Worm (Caenorhabditis elegans): ENCODE measurements around the gene tag-209.

Gene tag-209

DNA sequence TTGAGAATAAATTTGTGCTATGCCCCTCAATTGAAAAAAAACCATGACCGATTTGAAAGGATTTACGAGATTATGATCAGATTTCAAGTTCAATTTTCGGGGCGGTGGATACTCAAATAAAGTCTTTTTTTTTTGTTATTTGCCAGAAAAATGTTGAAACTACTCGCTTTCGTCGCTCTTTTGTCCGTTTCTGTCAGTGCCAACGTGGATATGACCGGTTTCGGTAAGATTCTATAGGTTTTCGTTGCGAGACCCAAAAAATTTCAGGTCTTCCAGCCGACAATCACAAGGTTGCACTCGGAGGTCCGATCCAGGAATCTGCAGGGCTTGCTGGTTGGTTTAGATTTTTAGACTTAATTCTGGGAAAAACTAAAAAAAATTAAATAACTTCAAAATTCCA is at the start of gene tag-209:
TSS of gene tag-209 (plus strand) at position 73 of the 400 bp plus-strand sequence.
- TF ChIP-seq klf-2 (GFP tag; conservative IDR thresholded peaks at IDR 0.05), result no peak
- no peak for TF ChIP-seq tab-1 (GFP tag; IDR thresholded peaks at IDR 0.05)
- no peak for TF ChIP-seq ztf-23 (GFP tag; IDR thresholded peaks at IDR 0.05)
- TF ChIP-seq cog-1 (tag; optimal IDR thresholded peaks at IDR 0.05), result no peak
- TF ChIP-seq flt-1 (GFP tag; IDR thresholded peaks at IDR 0.05), result no peak
- no peak for TF ChIP-seq T22C8.4 (GFP tag; IDR thresholded peaks at IDR 0.05)
- no peak for TF ChIP-seq ztf-29 (GFP tag; IDR thresholded peaks at IDR 0.05)
- TF ChIP-seq med-1 (GFP tag; optimal IDR thresholded peaks at IDR 0.05; ENCODE audit: insufficient read depth), result no peak
- TF ChIP-seq ref-1 (GFP tag; conservative IDR thresholded peaks at IDR 0.05), result no peak

DNA sequence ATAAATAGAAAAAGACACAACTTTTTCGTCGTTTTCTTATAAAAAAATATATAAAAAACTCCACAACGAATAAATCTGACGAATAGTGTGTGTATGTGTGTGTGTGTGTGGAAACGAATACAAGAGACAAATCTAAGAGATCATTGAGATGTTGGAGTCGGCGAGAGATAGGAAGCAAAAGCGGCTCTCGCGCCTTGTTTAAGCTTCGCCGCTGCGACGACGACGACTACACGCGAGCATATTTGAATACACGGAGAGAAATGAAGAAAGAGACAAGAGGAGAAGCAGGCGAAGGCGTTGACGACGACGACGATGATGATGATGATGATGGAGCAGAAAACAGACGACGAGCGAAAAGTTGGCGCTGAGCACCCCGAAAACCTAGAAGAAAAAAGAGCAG is 42.3 kb upstream of the tag-209 start:
- no peak for TF ChIP-seq T22C8.4 (GFP tag; IDR thresholded peaks at IDR 0.05)
- no peak for TF ChIP-seq med-1 (GFP tag; optimal IDR thresholded peaks at IDR 0.05; ENCODE audit: insufficient read depth)
- no peak for TF ChIP-seq klf-2 (GFP tag; conservative IDR thresholded peaks at IDR 0.05)
- no peak for TF ChIP-seq ref-1 (GFP tag; conservative IDR thresholded peaks at IDR 0.05)
- no peak for TF ChIP-seq flt-1 (GFP tag; IDR thresholded peaks at IDR 0.05)
- no peak for TF ChIP-seq cog-1 (tag; optimal IDR thresholded peaks at IDR 0.05)
- no peak for TF ChIP-seq ztf-29 (GFP tag; IDR thresholded peaks at IDR 0.05)
- TF ChIP-seq ztf-23 (GFP tag; IDR thresholded peaks at IDR 0.05), result no peak
- TF ChIP-seq tab-1 (GFP tag; IDR thresholded peaks at IDR 0.05), result no peak

DNA sequence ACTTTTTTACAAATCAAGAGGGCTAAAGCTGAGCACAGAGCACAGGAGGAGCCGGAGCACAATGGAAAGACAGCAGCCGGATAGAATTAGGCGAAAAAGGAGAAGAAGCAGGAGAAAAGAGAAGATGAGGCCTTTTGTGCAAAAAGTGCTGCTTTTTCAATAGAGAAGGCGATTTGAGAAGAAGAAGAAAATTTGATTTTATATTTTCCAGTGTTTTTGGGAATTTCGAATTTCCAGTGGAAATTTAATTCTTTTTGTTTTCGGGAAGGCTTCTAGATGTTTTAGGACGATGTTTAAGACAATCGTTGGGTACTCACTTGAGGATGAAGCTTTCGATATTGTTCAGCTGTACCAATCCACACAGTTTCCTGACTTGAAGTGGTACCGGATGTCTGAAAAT is 33.4 kb upstream of the tag-209 start:
- no peak for TF ChIP-seq ref-1 (GFP tag; conservative IDR thresholded peaks at IDR 0.05)
- TF ChIP-seq T22C8.4 (GFP tag; IDR thresholded peaks at IDR 0.05), result no peak
- TF ChIP-seq flt-1 (GFP tag; IDR thresholded peaks at IDR 0.05), result no peak
- TF ChIP-seq klf-2 (GFP tag; conservative IDR thresholded peaks at IDR 0.05), result no peak

DNA sequence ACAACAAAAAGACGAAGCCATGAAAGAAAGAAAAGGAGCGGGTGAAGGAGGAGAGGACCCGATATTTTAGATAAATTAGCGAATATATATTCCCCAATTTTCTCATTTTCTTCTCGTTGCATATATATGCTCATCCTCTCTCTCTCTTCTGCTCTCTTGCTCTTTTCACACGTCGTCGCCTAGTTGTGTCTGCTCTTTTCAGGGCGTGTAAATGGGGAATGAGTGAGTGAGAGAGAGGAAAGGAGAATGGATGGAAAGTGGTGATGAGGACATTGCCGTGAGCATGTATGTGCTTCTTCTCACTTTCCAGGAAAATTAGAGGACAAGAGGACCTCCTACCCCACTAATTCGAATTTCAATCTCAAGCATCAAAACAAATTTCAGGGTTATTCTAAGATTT is 31.7 kb upstream of the tag-209 start:
- TF ChIP-seq ztf-29 (GFP tag; IDR thresholded peaks at IDR 0.05), result no peak
- TF ChIP-seq tab-1 (GFP tag; IDR thresholded peaks at IDR 0.05), result no peak
- no peak for TF ChIP-seq klf-2 (GFP tag; conservative IDR thresholded peaks at IDR 0.05)
- TF ChIP-seq cog-1 (tag; optimal IDR thresholded peaks at IDR 0.05), result no peak
- TF ChIP-seq ztf-23 (GFP tag; IDR thresholded peaks at IDR 0.05), result no peak
- no peak for TF ChIP-seq ref-1 (GFP tag; conservative IDR thresholded peaks at IDR 0.05)

DNA sequence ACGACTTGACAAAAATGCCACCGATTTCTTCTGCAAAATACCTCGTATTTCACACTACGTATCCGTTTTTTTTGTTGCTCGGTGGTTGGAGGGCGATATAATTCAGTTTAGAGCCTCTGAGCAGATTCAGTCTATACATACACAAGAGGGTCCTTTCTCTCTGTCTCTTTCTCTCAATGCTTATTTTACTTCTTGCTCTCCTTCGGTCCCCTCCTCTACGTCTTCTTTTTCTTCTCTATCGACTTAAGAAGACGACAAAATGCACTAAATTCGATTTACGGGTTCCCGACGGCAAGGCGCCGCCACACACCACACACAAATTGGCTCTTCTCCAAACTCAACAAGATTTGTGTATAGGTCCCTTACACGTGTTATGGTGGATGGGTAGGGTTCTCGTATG is 28.2 kb upstream of the tag-209 start:
- TF ChIP-seq klf-2 (GFP tag; conservative IDR thresholded peaks at IDR 0.05) (no peak), cog-1 (tag; optimal IDR thresholded peaks at IDR 0.05) (no peak), ztf-29 (GFP tag; IDR thresholded peaks at IDR 0.05) (no peak), ztf-23 (GFP tag; IDR thresholded peaks at IDR 0.05) (no peak), ref-1 (GFP tag; conservative IDR thresholded peaks at IDR 0.05) (no peak), med-1 (GFP tag; optimal IDR thresholded peaks at IDR 0.05; ENCODE audit: insufficient read depth) (no peak), flt-1 (GFP tag; IDR thresholded peaks at IDR 0.05) (no peak), tab-1 (GFP tag; IDR thresholded peaks at IDR 0.05) (no peak), T22C8.4 (GFP tag; IDR thresholded peaks at IDR 0.05) (no peak)

DNA sequence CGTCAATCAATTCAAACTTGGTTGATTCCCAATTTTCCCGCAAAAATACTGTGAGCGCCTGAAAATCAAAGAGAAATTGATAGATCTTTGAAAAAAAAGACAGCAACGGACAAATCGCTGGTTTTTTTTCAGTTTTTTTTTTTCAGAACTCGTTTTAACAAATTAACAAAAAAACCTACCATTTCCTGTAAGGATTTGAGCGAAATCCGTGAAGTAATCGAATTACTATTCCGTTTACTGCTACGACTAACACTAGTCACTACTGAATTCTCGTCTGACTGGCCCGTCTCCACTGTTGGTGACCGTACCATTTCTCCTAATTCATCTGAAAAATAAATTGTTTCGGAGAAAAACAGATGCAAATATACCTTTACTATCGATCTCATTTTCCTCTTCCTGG is 27.7 kb upstream of the tag-209 start:
- TF ChIP-seq T22C8.4 (GFP tag; IDR thresholded peaks at IDR 0.05) (no peak), ztf-29 (GFP tag; IDR thresholded peaks at IDR 0.05) (no peak), tab-1 (GFP tag; IDR thresholded peaks at IDR 0.05) (no peak), cog-1 (tag; optimal IDR thresholded peaks at IDR 0.05) (no peak), ztf-23 (GFP tag; IDR thresholded peaks at IDR 0.05) (no peak), med-1 (GFP tag; optimal IDR thresholded peaks at IDR 0.05; ENCODE audit: insufficient read depth) (no peak), ref-1 (GFP tag; conservative IDR thresholded peaks at IDR 0.05) (no peak), klf-2 (GFP tag; conservative IDR thresholded peaks at IDR 0.05) (no peak), flt-1 (GFP tag; IDR thresholded peaks at IDR 0.05) (no peak)

DNA sequence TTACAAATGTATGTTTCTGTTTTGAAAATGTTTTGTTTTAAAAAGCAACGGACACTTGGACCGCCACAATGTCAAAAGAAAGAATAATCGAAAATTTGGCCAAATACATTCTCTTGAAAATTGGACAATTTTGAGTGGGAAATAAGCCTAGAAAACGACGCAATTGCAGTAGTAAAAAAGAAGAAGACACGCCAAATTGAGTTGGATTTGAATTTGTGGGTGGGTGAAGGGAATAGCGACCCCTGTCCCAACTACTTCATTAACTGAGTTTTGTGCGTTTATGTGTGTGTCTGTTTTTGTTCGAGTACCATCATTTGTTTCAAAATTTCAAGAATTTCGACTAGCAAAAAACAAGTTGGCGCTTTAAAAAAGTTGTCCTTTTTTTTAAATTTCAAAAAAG is 26.3 kb upstream of the tag-209 start:
- TF ChIP-seq tab-1 (GFP tag; IDR thresholded peaks at IDR 0.05), result no peak

DNA sequence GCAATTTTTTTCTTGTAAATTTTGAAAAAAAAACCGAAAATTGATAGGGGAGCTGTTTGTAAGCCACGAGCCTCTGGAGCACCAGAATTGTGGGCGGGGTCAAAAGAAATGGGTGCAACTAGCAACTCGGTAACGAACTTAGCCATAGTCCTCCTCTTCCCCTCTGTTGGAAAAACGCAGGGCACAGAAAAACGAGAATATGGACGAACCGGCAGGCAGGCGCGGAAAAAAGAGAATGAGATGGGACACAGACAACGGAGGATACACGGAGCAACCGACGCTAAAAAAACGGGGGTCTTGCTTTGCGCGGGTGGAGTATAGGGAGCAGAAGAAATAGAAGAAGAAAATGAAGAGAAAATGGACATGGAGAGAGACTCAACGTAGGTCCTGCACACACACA is 25.5 kb upstream of the tag-209 start:
- TF ChIP-seq T22C8.4 (GFP tag; IDR thresholded peaks at IDR 0.05), result no peak
- no peak for TF ChIP-seq tab-1 (GFP tag; IDR thresholded peaks at IDR 0.05)
- no peak for TF ChIP-seq ztf-23 (GFP tag; IDR thresholded peaks at IDR 0.05)
- TF ChIP-seq ref-1 (GFP tag; conservative IDR thresholded peaks at IDR 0.05), result no peak
- no peak for TF ChIP-seq flt-1 (GFP tag; IDR thresholded peaks at IDR 0.05)
- no peak for TF ChIP-seq ztf-29 (GFP tag; IDR thresholded peaks at IDR 0.05)
- no peak for TF ChIP-seq klf-2 (GFP tag; conservative IDR thresholded peaks at IDR 0.05)
- no peak for TF ChIP-seq cog-1 (tag; optimal IDR thresholded peaks at IDR 0.05)
- no peak for TF ChIP-seq med-1 (GFP tag; optimal IDR thresholded peaks at IDR 0.05; ENCODE audit: insufficient read depth)

DNA sequence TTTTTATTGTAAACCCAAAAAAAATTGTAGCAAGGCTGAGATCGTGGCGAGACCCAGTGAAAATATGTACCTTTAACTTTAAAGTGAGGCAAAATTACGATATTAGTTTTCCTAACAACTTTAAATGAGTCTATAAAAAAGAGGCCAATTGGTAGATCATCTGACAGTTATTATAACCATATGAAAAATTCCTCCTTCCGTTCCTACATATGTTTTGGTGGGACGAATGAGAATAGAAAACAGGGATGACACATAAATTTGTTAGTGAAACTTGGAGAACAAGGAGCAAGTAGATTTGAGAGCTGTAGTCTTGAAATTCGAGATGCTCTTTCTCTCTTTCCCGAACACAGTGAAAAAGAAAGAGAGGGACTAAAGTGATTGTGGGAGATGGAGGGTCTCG is 21.9 kb upstream of the tag-209 start:
- TF ChIP-seq T22C8.4 (GFP tag; IDR thresholded peaks at IDR 0.05), result no peak
- no peak for TF ChIP-seq tab-1 (GFP tag; IDR thresholded peaks at IDR 0.05)
- no peak for TF ChIP-seq ztf-29 (GFP tag; IDR thresholded peaks at IDR 0.05)
- TF ChIP-seq flt-1 (GFP tag; IDR thresholded peaks at IDR 0.05), result no peak
- TF ChIP-seq ztf-23 (GFP tag; IDR thresholded peaks at IDR 0.05), result no peak
- TF ChIP-seq klf-2 (GFP tag; conservative IDR thresholded peaks at IDR 0.05), result no peak
- TF ChIP-seq med-1 (GFP tag; optimal IDR thresholded peaks at IDR 0.05; ENCODE audit: insufficient read depth), result no peak
- no peak for TF ChIP-seq ref-1 (GFP tag; conservative IDR thresholded peaks at IDR 0.05)
- TF ChIP-seq cog-1 (tag; optimal IDR thresholded peaks at IDR 0.05), result no peak

DNA sequence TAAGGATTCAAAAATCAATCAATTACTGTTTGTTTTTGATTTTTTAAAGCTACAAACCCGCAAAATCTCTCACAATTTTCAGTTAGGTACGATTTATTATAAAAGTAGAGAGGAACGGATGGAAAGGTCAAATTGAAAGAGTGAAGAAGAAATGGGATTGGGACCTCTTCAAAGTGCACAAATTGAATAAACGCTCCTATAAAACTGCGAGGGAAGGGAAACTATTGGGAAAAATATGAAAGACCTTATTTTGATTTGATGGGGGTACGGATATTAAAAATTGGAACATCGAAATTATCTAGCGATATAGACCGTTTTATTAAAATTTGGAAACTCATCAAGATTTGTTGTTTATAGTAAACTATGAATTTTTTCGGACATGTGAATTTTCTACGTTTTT is 20.3 kb upstream of the tag-209 start:
- TF ChIP-seq med-1 (GFP tag; optimal IDR thresholded peaks at IDR 0.05; ENCODE audit: insufficient read depth) (no peak), klf-2 (GFP tag; conservative IDR thresholded peaks at IDR 0.05) (no peak), tab-1 (GFP tag; IDR thresholded peaks at IDR 0.05) (no peak), ztf-29 (GFP tag; IDR thresholded peaks at IDR 0.05) (no peak), T22C8.4 (GFP tag; IDR thresholded peaks at IDR 0.05) (no peak), ref-1 (GFP tag; conservative IDR thresholded peaks at IDR 0.05) (no peak), flt-1 (GFP tag; IDR thresholded peaks at IDR 0.05) (no peak), ztf-23 (GFP tag; IDR thresholded peaks at IDR 0.05) (no peak), cog-1 (tag; optimal IDR thresholded peaks at IDR 0.05) (no peak)
